Worm (Caenorhabditis elegans): ENCODE measurements around the gene Y41C4A.12.
"Not testable (repeated sequence)": the region's sequence is repeated elsewhere in the genome, so short reads cannot be mapped to it uniquely, and the experiment has no call there.

DNA sequence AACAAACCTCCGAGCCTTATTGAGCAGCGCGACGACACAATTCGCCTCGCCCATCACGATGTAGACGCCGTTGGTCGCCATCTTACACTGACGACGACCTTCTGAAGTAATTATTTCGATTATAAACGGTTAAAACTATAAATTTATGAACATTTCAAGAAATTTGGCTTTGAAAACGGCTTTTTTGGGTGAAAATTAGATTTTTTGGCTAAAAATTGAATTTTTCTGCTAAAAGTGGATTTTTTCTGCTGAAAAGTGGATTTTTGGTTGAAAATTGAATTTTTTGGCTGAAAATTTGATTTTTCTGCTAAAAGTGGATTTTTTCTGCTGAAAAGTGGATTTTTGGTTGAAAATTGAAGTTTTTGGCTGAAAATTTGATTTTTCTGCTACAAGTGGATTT, 47.1 kb upstream of the Y41C4A.12 start, which contains the start of gene gbf-1:
- not testable (repeated sequence) for TF ChIP-seq akir-1 (GFP tag; optimal IDR thresholded peaks at IDR 0.05); unc-130 (GFP tag; optimal IDR thresholded peaks at IDR 0.05); pbrm-1 (GFP tag; IDR thresholded peaks at IDR 0.05); sea-2 (GFP tag; IDR thresholded peaks at IDR 0.05); efl-1 (GFP tag; optimal IDR thresholded peaks at IDR 0.05); ztf-25 (GFP tag; IDR thresholded peaks at IDR 0.05); B0019.2 (GFP tag; conservative IDR thresholded peaks at IDR 0.05); lir-1 (GFP tag; conservative IDR thresholded peaks at IDR 0.05)

Data from whole organism, young adult.